Fruit fly (Drosophila melanogaster) whole organism, embryonic: Measurements from ENCODE around the gene pes.

ENCODE experiments used
- Bteb2 ChIP-seq: fragments of 200-800 bp; sonication (Bioruptor generic); optimal IDR thresholded peaks from 2 replicates; lab custom pipeline; 2016; ENCODE audit warnings: missing biosample characterization, missing genetic modification characterization
- CG10274 ChIP-seq: fragments of 200-800 bp; sonication (Bioruptor generic); optimal IDR thresholded peaks from 3 replicates; lab custom pipeline; 2017; ENCODE audit warnings: missing biosample characterization, mild to moderate bottlenecking, missing genetic modification characterization
- CG11093 ChIP-seq: fragments of 200-800 bp; sonication (Bioruptor generic); IDR thresholded peaks from 3 replicates; pipeline ENCODE4 v1.3.6; 2022; ENCODE audit warnings: missing biosample characterization, missing genetic modification characterization
- CG14014 ChIP-seq: fragments of 200-800 bp; sonication (Bioruptor generic); IDR thresholded peaks from 2 replicates; pipeline ENCODE4 v1.3.6; 2022; ENCODE audit warnings: missing biosample characterization, missing genetic modification characterization
- CG15514 ChIP-seq: fragments of 200-800 bp; sonication (Bioruptor generic); optimal IDR thresholded peaks from 3 replicates; lab custom pipeline; 2017; ENCODE audit warnings: missing biosample characterization, missing genetic modification characterization, mild to moderate bottlenecking, moderate library complexity, missing genetic modification reagents
- CG16813 ChIP-seq: fragments of 200-800 bp; sonication (Bioruptor generic); IDR thresholded peaks from 3 replicates; pipeline ENCODE4 v1.3.6; 2022; ENCODE audit warnings: missing biosample characterization, missing genetic modification characterization; ENCODE audit not compliant: partially characterized antibody
- CG1792 ChIP-seq: fragments of 200-800 bp; sonication (Bioruptor generic); optimal IDR thresholded peaks from 2 replicates; lab custom pipeline; 2016; ENCODE audit warnings: missing biosample characterization, missing genetic modification characterization
- CG18011 ChIP-seq: fragments of 200-800 bp; sonication (Bioruptor generic); optimal IDR thresholded peaks from 2 replicates; lab custom pipeline; 2017; ENCODE audit warnings: missing biosample characterization, missing genetic modification characterization, mild to moderate bottlenecking, moderate library complexity, missing genotype
- CG3065 ChIP-seq: fragments of 200-800 bp; sonication (Bioruptor generic); optimal IDR thresholded peaks from 2 replicates; lab custom pipeline; 2016; ENCODE audit warnings: missing biosample characterization, missing genetic modification characterization
- CG31388 ChIP-seq: fragments of 200-800 bp; sonication (Bioruptor generic); optimal IDR thresholded peaks from 2 replicates; lab custom pipeline; 2016; ENCODE audit warnings: missing biosample characterization, missing genetic modification characterization
- CG32532 ChIP-seq: fragments of 200-800 bp; sonication (Bioruptor generic); IDR thresholded peaks from 2 replicates; pipeline ENCODE4 v1.3.6; 2022; ENCODE audit warnings: missing biosample characterization, missing genetic modification characterization
- CG34224 ChIP-seq: fragments of 200-800 bp; sonication (Bioruptor generic); IDR thresholded peaks from 3 replicates; pipeline ENCODE4 v1.3.6; 2022; ENCODE audit warnings: missing biosample characterization, missing genetic modification characterization; ENCODE audit not compliant: partially characterized antibody
- CG34376 ChIP-seq: fragments of 200-800 bp; sonication (Bioruptor generic); optimal IDR thresholded peaks from 2 replicates; lab custom pipeline; 2018; ENCODE audit warnings: missing biosample characterization, mild to moderate bottlenecking, missing genetic modification characterization
- CG3847 ChIP-seq: fragments of 200-800 bp; sonication (Bioruptor generic); IDR thresholded peaks from 2 replicates; pipeline ENCODE4 v1.3.6; 2022; ENCODE audit warnings: missing biosample characterization, missing genetic modification characterization
- CG4404 ChIP-seq: fragments of 200-800 bp; sonication (Bioruptor generic); IDR thresholded peaks from 2 replicates; pipeline ENCODE4 v1.3.6; 2022; ENCODE audit warnings: missing biosample characterization, missing genetic modification characterization
- CG7928 ChIP-seq: fragments of 200-800 bp; sonication (Bioruptor generic); optimal IDR thresholded peaks from 2 replicates; lab custom pipeline; 2017; ENCODE audit warnings: missing biosample characterization, mild to moderate bottlenecking, missing genetic modification characterization
- CG8478 ChIP-seq: fragments of >200 bp; optimal IDR thresholded peaks from 2 replicates; lab custom pipeline; 2018
- CrebB ChIP-seq: fragments of 200-800 bp; sonication (Bioruptor generic); optimal IDR thresholded peaks from 3 replicates; lab custom pipeline; 2018; ENCODE audit warnings: missing biosample characterization, mild to moderate bottlenecking, missing genetic modification characterization
- D19B ChIP-seq: fragments of 200-800 bp; sonication (Bioruptor generic); optimal IDR thresholded peaks from 2 replicates; lab custom pipeline; 2017; ENCODE audit warnings: missing biosample characterization, mild to moderate bottlenecking, missing genetic modification characterization
- Dbx ChIP-seq: fragments of 200-800 bp; sonication (Bioruptor generic); IDR thresholded peaks from 3 replicates; pipeline ENCODE4 v1.3.6; 2022; ENCODE audit warnings: missing biosample characterization, missing genetic modification characterization
- Fer1 ChIP-seq: fragments of 200-800 bp; sonication (Bioruptor generic); optimal IDR thresholded peaks from 2 replicates; lab custom pipeline; 2017; ENCODE audit warnings: missing biosample characterization, mild to moderate bottlenecking, missing genetic modification characterization
- HHEX ChIP-seq: fragments of 200-800 bp; sonication (Bioruptor generic); optimal IDR thresholded peaks from 3 replicates; lab custom pipeline; 2017; ENCODE audit warnings: missing biosample characterization, mild to moderate bottlenecking, missing genetic modification characterization, missing genetic modification reagents
- Hsf ChIP-seq: fragments of 200-800 bp; sonication (Bioruptor generic); optimal IDR thresholded peaks from 3 replicates; lab custom pipeline; 2016; ENCODE audit warnings: missing biosample characterization, missing genetic modification characterization
- Myb ChIP-seq: fragments of 200-800 bp; sonication (Bioruptor generic); optimal IDR thresholded peaks from 2 replicates; lab custom pipeline; 2016; ENCODE audit warnings: missing biosample characterization, missing genetic modification characterization
- NK7.1 ChIP-seq: fragments of 200-800 bp; sonication (Bioruptor generic); optimal IDR thresholded peaks from 3 replicates; lab custom pipeline; 2016; ENCODE audit warnings: missing biosample characterization, missing genetic modification characterization
- Neu2 ChIP-seq: fragments of 200-800 bp; sonication (Bioruptor generic); optimal IDR thresholded peaks from 3 replicates; lab custom pipeline; 2016; ENCODE audit warnings: missing biosample characterization, missing genetic modification characterization, borderline replicate concordance
- Oaz ChIP-seq: fragments of 200-800 bp; sonication (Bioruptor generic); IDR thresholded peaks from 2 replicates; pipeline ENCODE4 v1.3.6; 2022; ENCODE audit warnings: missing biosample characterization, missing genetic modification characterization
- Rfx ChIP-seq: fragments of 200-800 bp; sonication (Bioruptor generic); IDR thresholded peaks from 2 replicates; pipeline ENCODE4 v1.3.6; 2022; ENCODE audit warnings: missing biosample characterization, missing genetic modification characterization
- Sry-β ChIP-seq: fragments of 200-800 bp; sonication (Bioruptor generic); optimal IDR thresholded peaks from 2 replicates; lab custom pipeline; 2018; ENCODE audit warnings: missing biosample characterization, mild to moderate bottlenecking, missing genetic modification characterization, moderate library complexity
- Ssrp ChIP-seq: fragments of 200-800 bp; sonication (Bioruptor generic); optimal IDR thresholded peaks from 2 replicates; lab custom pipeline; 2018; ENCODE audit warnings: missing biosample characterization, mild to moderate bottlenecking, missing genetic modification characterization, moderate library complexity
- bbx ChIP-seq: fragments of 200-800 bp; sonication (Bioruptor generic); IDR thresholded peaks from 2 replicates; pipeline ENCODE4 v1.3.6; 2022; ENCODE audit warnings: missing biosample characterization, missing genetic modification characterization; ENCODE audit not compliant: partially characterized antibody
- dati ChIP-seq: fragments of 200-800 bp; sonication (Bioruptor generic); IDR thresholded peaks from 2 replicates; pipeline ENCODE4 v1.3.6; 2022; ENCODE audit warnings: missing biosample characterization, missing genetic modification characterization
- esg ChIP-seq: fragments of 200-800 bp; sonication (Bioruptor generic); conservative IDR thresholded peaks from 2 replicates; pipeline ENCODE4 v1.3.6; 2022; ENCODE audit warnings: missing biosample characterization, missing genetic modification characterization
- fd64A ChIP-seq: fragments of 200-800 bp; sonication (Bioruptor generic); optimal IDR thresholded peaks from 3 replicates; lab custom pipeline; 2018; ENCODE audit warnings: missing biosample characterization, mild to moderate bottlenecking, missing genetic modification characterization
- ftz-f1 ChIP-seq: fragments of 200-800 bp; sonication (Bioruptor generic); optimal IDR thresholded peaks from 2 replicates; lab custom pipeline; 2016; ENCODE audit warnings: missing biosample characterization, missing genetic modification characterization
- grau ChIP-seq: fragments of 200-800 bp; optimal IDR thresholded peaks from 3 replicates; lab custom pipeline; 2019; ENCODE audit warnings: missing biosample characterization, mild to moderate bottlenecking, missing genetic modification characterization, moderate library complexity
- lab ChIP-seq: fragments of 200-800 bp; sonication (Bioruptor generic); optimal IDR thresholded peaks from 3 replicates; lab custom pipeline; 2017; ENCODE audit warnings: missing biosample characterization, missing genetic modification characterization, mild to moderate bottlenecking, moderate library complexity, missing genetic modification reagents
- mam ChIP-seq: fragments of 200-800 bp; sonication (Bioruptor generic); optimal IDR thresholded peaks from 3 replicates; lab custom pipeline; 2016; ENCODE audit warnings: missing biosample characterization, missing genetic modification characterization
- mirr ChIP-seq: fragments of 200-800 bp; sonication (Bioruptor generic); optimal IDR thresholded peaks from 3 replicates; lab custom pipeline; 2018; ENCODE audit warnings: missing biosample characterization, mild to moderate bottlenecking, missing genetic modification characterization
- mld ChIP-seq: fragments of 200-800 bp; sonication (Bioruptor generic); IDR thresholded peaks from 3 replicates; pipeline ENCODE4 v1.3.6; 2022; ENCODE audit warnings: missing biosample characterization, missing genetic modification characterization; ENCODE audit not compliant: partially characterized antibody
- nom ChIP-seq: fragments of 200-800 bp; sonication (Bioruptor generic); optimal IDR thresholded peaks from 2 replicates; lab custom pipeline; 2017; ENCODE audit warnings: missing biosample characterization, missing genetic modification characterization, mild to moderate bottlenecking, moderate library complexity, missing genetic modification reagents
- onecut ChIP-seq: fragments of 200-800 bp; sonication (Bioruptor generic); IDR thresholded peaks from 2 replicates; pipeline ENCODE4 v1.3.6; 2022; ENCODE audit warnings: missing biosample characterization, missing genetic modification characterization
- org-1 ChIP-seq: fragments of 200-800 bp; sonication (Bioruptor generic); optimal IDR thresholded peaks from 2 replicates; lab custom pipeline; 2017; ENCODE audit warnings: missing biosample characterization, missing genetic modification characterization
- row ChIP-seq: fragments of 200-800 bp; sonication (Bioruptor generic); IDR thresholded peaks from 3 replicates; pipeline ENCODE4 v1.3.6; 2022; ENCODE audit warnings: missing biosample characterization, missing genetic modification characterization
- schlank ChIP-seq: fragments of 200-800 bp; sonication (Bioruptor generic); optimal IDR thresholded peaks from 2 replicates; lab custom pipeline; 2018; ENCODE audit warnings: missing biosample characterization, mild to moderate bottlenecking, missing genetic modification characterization
- sens ChIP-seq: fragments of 200-800 bp; sonication (Bioruptor generic); peaks from one replicate; lab custom pipeline; 2016; ENCODE audit warnings: missing biosample characterization, missing genetic modification characterization
- shn ChIP-seq: fragments of 200-800 bp; sonication (Bioruptor generic); optimal IDR thresholded peaks from 3 replicates; lab custom pipeline; 2016; ENCODE audit warnings: missing biosample characterization, missing genetic modification characterization
- sug ChIP-seq: fragments of 200-800 bp; optimal IDR thresholded peaks from 2 replicates; lab custom pipeline; 2019; ENCODE audit warnings: missing biosample characterization, mild to moderate bottlenecking, missing genetic modification characterization, moderate library complexity
- tgo ChIP-seq: fragments of 200-800 bp; sonication (Bioruptor generic); IDR thresholded peaks from 3 replicates; pipeline ENCODE4 v1.3.6; 2022; ENCODE audit warnings: missing biosample characterization, missing genetic modification characterization
- ttk ChIP-seq: fragments of 200-800 bp; sonication (Bioruptor generic); IDR thresholded peaks from 2 replicates; pipeline ENCODE4 v2.1.2; 2022; ENCODE audit warnings: missing biosample characterization, missing genetic modification characterization
- wdn ChIP-seq: fragments of 200-800 bp; sonication (Bioruptor generic); IDR thresholded peaks from 2 replicates; pipeline ENCODE4 v1.3.6; 2022; ENCODE audit warnings: missing biosample characterization, missing genetic modification characterization

pes gene

dm6 chr2L:8000578-8001040 is 6.6 kb upstream of the pes start (continued):
- TF ChIP-seq CrebB (tag; lab: Kevin White, UChicago) = no peak
- no peak for TF ChIP-seq ttk (GFP tag; lab: Robert Waterston, UW)
- peak; percentile 9 for TF ChIP-seq shn (GFP tag; lab: Kevin White, UChicago)
- TF ChIP-seq Dbx (GFP tag; lab: Robert Waterston, UW) = peak; percentile 69; the same call in 2 of the 3 replicates
- TF ChIP-seq NK7.1 (GFP tag; lab: Kevin White, UChicago) = no peak
- peak; percentile 8 for TF ChIP-seq CG7928 (GFP tag; lab: Kevin White, UChicago)
- TF ChIP-seq Neu2 (GFP tag; lab: Kevin White, UChicago) = no peak
- TF ChIP-seq row = peak; percentile 12; the same call in 1 of the 3 replicates
- peak; percentile 57 for TF ChIP-seq Rfx (GFP tag; lab: Robert Waterston, UW)
- TF ChIP-seq CG8478 (lab: Kevin White, UChicago) = no peak
- TF ChIP-seq ftz-f1 (GFP tag; lab: Kevin White, UChicago) = peak; percentile 1
- peak; percentile 63 for TF ChIP-seq org-1 (GFP tag; lab: Kevin White, UChicago)
- TF ChIP-seq esg (GFP tag; lab: Robert Waterston, UW) = no peak; the same call in 1 of the 2 replicates
- TF ChIP-seq CG4404 (GFP tag; lab: Robert Waterston, UW) = peak; percentile 48
- TF ChIP-seq mld (GFP tag; lab: Robert Waterston, UW) = no peak
- peak; percentile 98 for TF ChIP-seq nom
- TF ChIP-seq HHEX (GFP tag; lab: Kevin White, UChicago) = peak; percentile 9
- TF ChIP-seq CG15514 (GFP tag; lab: Kevin White, UChicago) = peak; percentile 46
- TF ChIP-seq wdn (GFP tag; lab: Robert Waterston, UW) = 0 out of 2 replicates have a peak, but pooled peaks have one; percentile 46
- peak; percentile 47 for TF ChIP-seq mam (GFP tag; lab: Kevin White, UChicago)
- no peak for TF ChIP-seq Oaz
- TF ChIP-seq CG34224 (GFP tag; lab: Robert Waterston, UW) = 0 out of 3 replicates have a peak, but pooled peaks have one; percentile 45
- no peak; the same call in 1 of the 2 replicates for TF ChIP-seq CG14014 (GFP tag; lab: Robert Waterston, UW)
- peak; percentile 20 for TF ChIP-seq Hsf (GFP tag; lab: Kevin White, UChicago)
- peak; percentile 71; the same call in 1 of the 2 replicates for TF ChIP-seq CG32532 (GFP tag; lab: Robert Waterston, UW)
- TF ChIP-seq fd64A (GFP tag; lab: Kevin White, UChicago) = no peak
- TF ChIP-seq Sry-β (GFP tag; lab: Kevin White, UChicago) = no peak
- TF ChIP-seq sens (GFP tag; lab: Kevin White, UChicago) = peak; percentile 72
- peak; percentile 12 for TF ChIP-seq Myb (GFP tag; lab: Kevin White, UChicago)
- TF ChIP-seq dati (GFP tag; lab: Robert Waterston, UW) = no peak
- no peak for TF ChIP-seq mirr (GFP tag; lab: Kevin White, UChicago)
- no peak for TF ChIP-seq CG1792 (GFP tag; lab: Kevin White, UChicago)
- peak; percentile 35 for TF ChIP-seq Bteb2
- no peak for TF ChIP-seq tgo (GFP tag; lab: Robert Waterston, UW)
- TF ChIP-seq Ssrp (tag; lab: Kevin White, UChicago) = no peak
- TF ChIP-seq D19B (GFP tag; lab: Kevin White, UChicago) = peak; percentile 61
- TF ChIP-seq CG16813 (GFP tag; lab: Robert Waterston, UW) = 0 out of 3 replicates have a peak, but pooled peaks have one; percentile 13
- no peak for TF ChIP-seq onecut (GFP tag; lab: Robert Waterston, UW)
- no peak for TF ChIP-seq CG3065 (GFP tag; lab: Kevin White, UChicago)
- TF ChIP-seq CG11093 = no peak
- peak; percentile 63 for TF ChIP-seq lab
- peak; percentile 97 for TF ChIP-seq CG10274 (GFP tag; lab: Kevin White, UChicago)
- peak; percentile 25 for TF ChIP-seq Fer1 (GFP tag; lab: Kevin White, UChicago)
- TF ChIP-seq CG34376 (GFP tag; lab: Kevin White, UChicago) = peak; percentile 53
- peak; percentile 47 for TF ChIP-seq CG3847 (GFP tag; lab: Robert Waterston, UW)
- peak; percentile 31; the same call in 1 of the 2 replicates for TF ChIP-seq bbx (GFP tag; lab: Robert Waterston, UW)
- no peak for TF ChIP-seq CG31388
- no peak for TF ChIP-seq sug (tag; lab: Kevin White, UChicago)
- TF ChIP-seq CG18011 (GFP tag; lab: Kevin White, UChicago) = no peak
- peak; percentile 49 for TF ChIP-seq grau (tag; lab: Kevin White, UChicago)
- TF ChIP-seq schlank = peak; percentile 40
